Worm (Caenorhabditis elegans) whole organism, mixed stage, embryonic: Measurements from ENCODE around the gene ins-19.

Experiments
- bed-3 ChIP-seq: fragments of 200-800 bp; sonication (Bioruptor generic); optimal IDR thresholded peaks from 3 replicates; lab custom pipeline; 2018; ENCODE audit warnings: mild to moderate bottlenecking, missing genetic modification characterization, moderate library complexity, missing compliant biosample characterization
- ceh-83 ChIP-seq: fragments of 200-800 bp; sonication (Bioruptor generic); optimal IDR thresholded peaks from 2 replicates; lab custom pipeline; 2018; ENCODE audit warnings: mild to moderate bottlenecking, missing genetic modification characterization, missing compliant biosample characterization
- elt-1 ChIP-seq: sonication (generic microtip); optimal IDR thresholded peaks from 2 replicates; lab custom pipeline; 2017; ENCODE audit warnings: missing genetic modification characterization, mild to moderate bottlenecking, missing compliant biosample characterization, antibody characterized with exemption, moderate library complexity, borderline replicate concordance; ENCODE audit not compliant: insufficient read depth
- hlh-1 ChIP-seq: fragments of 150-350 bp; optimal IDR thresholded peaks from 2 replicates; lab custom pipeline; 2014; ENCODE audit warnings: missing biosample characterization, missing genetic modification reagents, missing genetic modification characterization
- mab-5 ChIP-seq: fragments of 150-350 bp; optimal IDR thresholded peaks from 2 replicates; lab custom pipeline; 2014; ENCODE audit warnings: missing biosample characterization, missing genetic modification characterization
- mls-2 ChIP-seq: sonication (generic microtip); optimal IDR thresholded peaks from 2 replicates; lab custom pipeline; 2016; ENCODE audit warnings: mild to moderate bottlenecking, missing genetic modification characterization, moderate library complexity, missing compliant biosample characterization
- nhr-12 ChIP-seq: fragments of 150-350 bp; optimal IDR thresholded peaks from 2 replicates; lab custom pipeline; 2014; ENCODE audit warnings: missing biosample characterization, missing genetic modification characterization
- nhr-76 ChIP-seq: sonication (generic microtip); optimal IDR thresholded peaks from 2 replicates; lab custom pipeline; 2017; ENCODE audit warnings: missing biosample characterization, missing genetic modification characterization
- pha-4 ChIP-seq: fragments of 150-350 bp; optimal IDR thresholded peaks from 2 replicates; lab custom pipeline; 2018; ENCODE audit warnings: missing biosample characterization, missing genetic modification reagents, missing genetic modification characterization
- snpc-4 ChIP-seq: fragments of 150-350 bp; optimal IDR thresholded peaks from 2 replicates; lab custom pipeline; 2014; ENCODE audit warnings: missing biosample characterization, missing genetic modification characterization
- unc-62 ChIP-seq: fragments of 150-350 bp; optimal IDR thresholded peaks from 2 replicates; lab custom pipeline; 2014; ENCODE audit warnings: missing biosample characterization, missing genetic modification reagents, missing genetic modification characterization

ce11 chrII:3154383-3154782 is 28.1 kb upstream of the ins-19 start, which contains the start of gene sri-32:
- TF ChIP-seq ceh-83 (GFP tag; lab: Kevin White, UChicago) (no peak), mls-2 (tag; lab: Kevin White, UChicago) (no peak), unc-62 (GFP tag; lab: Kevin White, UChicago) (no peak), nhr-76 (tag; lab: Kevin White, UChicago) (no peak), mab-5 (tag; lab: Kevin White, UChicago) (no peak), snpc-4 (no peak), nhr-12 (tag; lab: Kevin White, UChicago) (no peak), bed-3 (GFP tag; lab: Kevin White, UChicago) (no peak), hlh-1 (tag; lab: Kevin White, UChicago) (no peak), elt-1 (tag; lab: Kevin White, UChicago) (no peak), pha-4 (tag; lab: Kevin White, UChicago) (no peak)
